Worm (Caenorhabditis elegans): ENCODE measurements around the gene T09F5.2.

The T09F5.2 gene

DNA sequence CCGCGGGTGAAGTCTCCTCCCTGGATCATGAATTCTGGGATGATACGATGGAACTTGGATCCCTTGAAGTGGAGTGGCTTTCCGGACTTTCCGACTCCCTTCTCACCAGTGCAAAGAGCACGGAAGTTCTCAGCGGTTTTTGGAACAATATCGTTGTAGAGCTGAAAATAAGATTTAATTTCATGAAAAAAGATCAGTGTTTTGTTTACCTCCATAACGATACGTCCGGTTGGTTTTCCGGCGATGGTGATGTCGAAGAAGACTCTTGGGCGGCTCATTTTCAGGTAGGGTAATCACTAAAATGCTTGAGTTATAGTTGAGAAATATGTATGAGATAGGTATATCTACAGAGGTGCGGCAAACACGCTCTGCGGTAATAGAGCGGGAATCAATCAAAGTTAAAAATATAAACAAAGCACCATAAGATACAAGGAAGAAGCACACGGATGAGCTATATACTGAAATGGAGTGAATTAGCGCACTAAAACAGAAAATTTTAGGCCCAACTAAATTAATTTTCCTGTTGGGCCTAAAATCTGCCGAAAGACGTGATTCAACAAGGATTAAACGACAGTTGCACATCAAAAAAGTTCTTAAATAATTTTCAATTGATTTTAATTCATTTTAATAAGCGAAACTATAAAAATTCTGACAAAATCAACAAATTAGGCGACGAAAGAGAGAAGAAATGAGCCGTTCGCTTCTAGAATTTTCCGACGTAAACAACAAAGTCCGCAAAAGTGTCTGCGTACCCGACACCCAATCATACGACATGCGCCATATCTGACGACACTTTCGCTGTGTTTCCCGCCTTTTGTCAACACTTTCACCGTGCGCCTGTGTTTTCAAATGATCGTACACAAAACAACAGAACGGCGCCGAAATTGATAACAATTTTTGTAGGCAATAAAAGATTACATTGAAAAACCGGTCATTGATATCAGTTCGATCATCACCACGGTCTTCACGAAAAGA is 36.6 kb downstream of the T09F5.2 start, which contains the start of the genes cyn-7 and bath-36:
TSS of gene cyn-7 (minus strand) at position 296 of the 975 bp plus-strand sequence.
TSS of gene bath-36 (plus strand) at position 806 of the 975 bp plus-strand sequence.
- TF ChIP-seq ahr-1 (tag; optimal IDR thresholded peaks at IDR 0.05) (no peak), pax-1 (tag; optimal IDR thresholded peaks at IDR 0.05) (no peak), fax-1 (tag; optimal IDR thresholded peaks at IDR 0.05) (no peak), ceh-6 (GFP tag; optimal IDR thresholded peaks at IDR 0.05) (no peak), pqm-1 (tag; optimal IDR thresholded peaks at IDR 0.05) (no peak), ztf-16 (tag; optimal IDR thresholded peaks at IDR 0.05) (no peak), C38D4.7 (GFP tag; optimal IDR thresholded peaks at IDR 0.05) (no peak), unc-55 (GFP tag; optimal IDR thresholded peaks at IDR 0.05) (peak; percentile 1), mec-3 (tag; optimal IDR thresholded peaks at IDR 0.05; ENCODE audit: borderline replicate concordance) (no peak), hlh-8 (tag; optimal IDR thresholded peaks at IDR 0.05) (no peak), dmd-4 (tag; optimal IDR thresholded peaks at IDR 0.05; ENCODE audit: borderline replicate concordance) (no peak), nhr-11 (tag; optimal IDR thresholded peaks at IDR 0.05) (no peak), ets-4 (tag; optimal IDR thresholded peaks at IDR 0.05) (peak; percentile 13), hlh-30 (tag; optimal IDR thresholded peaks at IDR 0.05; ENCODE audit: insufficient read depth) (no peak), ceh-48 (tag; optimal IDR thresholded peaks at IDR 0.05) (no peak), sdc-2 (tag; optimal IDR thresholded peaks at IDR 0.05) (no peak), ceh-18 (tag; optimal IDR thresholded peaks at IDR 0.05) (peak; percentile 48), T23F11.4 (GFP tag; optimal IDR thresholded peaks at IDR 0.05) (no peak), ama-1 (optimal IDR thresholded peaks at IDR 0.05) (no peak), elt-2 (tag; optimal IDR thresholded peaks at IDR 0.05) (peak; percentile 27), hlh-13 (GFP tag; optimal IDR thresholded peaks at IDR 0.05) (no peak), K02D7.2 (tag; optimal IDR thresholded peaks at IDR 0.05) (no peak), unc-3 (GFP tag; conservative IDR thresholded peaks at IDR 0.05) (no peak), unc-3 (tag; optimal IDR thresholded peaks at IDR 0.05) (no peak), gmeb-2 (tag; optimal IDR thresholded peaks at IDR 0.05) (no peak), pha-2 (tag; optimal IDR thresholded peaks at IDR 0.05) (no peak), ceh-22 (tag; optimal IDR thresholded peaks at IDR 0.05) (no peak), eyg-1 (tag; optimal IDR thresholded peaks at IDR 0.05) (no peak), npax-4 (tag; optimal IDR thresholded peaks at IDR 0.05) (no peak), elt-4 (tag; optimal IDR thresholded peaks at IDR 0.05) (no peak), tbx-7 (tag; optimal IDR thresholded peaks at IDR 0.05) (no peak), ref-2 (tag; optimal IDR thresholded peaks at IDR 0.05) (no peak), pat-9 (tag; optimal IDR thresholded peaks at IDR 0.05) (no peak), ceh-24 (tag; optimal IDR thresholded peaks at IDR 0.05) (no peak), hlh-15 (tag; optimal IDR thresholded peaks at IDR 0.05) (no peak), ceh-14 (tag; optimal IDR thresholded peaks at IDR 0.05) (no peak), pha-4 (tag; optimal IDR thresholded peaks at IDR 0.05) (no peak), C08G9.2 (tag; optimal IDR thresholded peaks at IDR 0.05) (no peak), unc-86 (tag; optimal IDR thresholded peaks at IDR 0.05) (no peak), sox-2 (GFP tag; IDR thresholded peaks at IDR 0.05) (no peak), pros-1 (tag; optimal IDR thresholded peaks at IDR 0.05) (no peak), lim-6 (tag; optimal IDR thresholded peaks at IDR 0.05) (no peak), ceh-2 (tag; optimal IDR thresholded peaks at IDR 0.05) (no peak), ceh-30 (tag; optimal IDR thresholded peaks at IDR 0.05) (no peak), che-1 (tag; optimal IDR thresholded peaks at IDR 0.05) (no peak), syd-9 (tag; optimal IDR thresholded peaks at IDR 0.05) (no peak), ttx-3 (tag; optimal IDR thresholded peaks at IDR 0.05) (no peak), pag-3 (tag; optimal IDR thresholded peaks at IDR 0.05; ENCODE audit: borderline replicate concordance) (no peak), nhr-232 (tag; optimal IDR thresholded peaks at IDR 0.05) (no peak), nfya-1 (tag; optimal IDR thresholded peaks at IDR 0.05) (peak; percentile 46), dve-1 (tag; optimal IDR thresholded peaks at IDR 0.05) (no peak), zip-5 (tag; optimal IDR thresholded peaks at IDR 0.05) (no peak)

All from whole organism, late embryonic.